Fruit fly (Drosophila melanogaster) whole organism, embryonic: ENCODE measurements around the gene Calr.

Experiments
- Aef1 ChIP-seq: fragments of 200-800 bp; sonication (Bioruptor generic); IDR thresholded peaks from 3 replicates; pipeline ENCODE4 v1.3.6; 2022; ENCODE audit warnings: missing biosample characterization, missing genetic modification characterization
- Atf-2 ChIP-seq: fragments of 200-800 bp; sonication (Bioruptor generic); optimal IDR thresholded peaks from 2 replicates; lab custom pipeline; 2016; ENCODE audit warnings: missing biosample characterization, missing genetic modification characterization
- B-H1 ChIP-seq: fragments of 200-800 bp; sonication (Bioruptor generic); IDR thresholded peaks from 3 replicates; pipeline ENCODE4 v1.3.6; 2022; ENCODE audit warnings: missing biosample characterization, missing genetic modification characterization
- C15 ChIP-seq: fragments of 200-800 bp; sonication (Bioruptor generic); IDR thresholded peaks from 3 replicates; pipeline ENCODE4 v1.3.6; 2022; ENCODE audit warnings: missing biosample characterization, missing genetic modification characterization
- CG1024 ChIP-seq: fragments of 200-800 bp; sonication (Bioruptor generic); IDR thresholded peaks from 2 replicates; pipeline ENCODE4 v1.3.6; 2022; ENCODE audit warnings: missing biosample characterization, missing genetic modification characterization
- CG10959 ChIP-seq: fragments of 200-800 bp; sonication (Bioruptor generic); IDR thresholded peaks from 2 replicates; pipeline ENCODE4 v1.3.6; 2022; ENCODE audit warnings: missing biosample characterization, missing genetic modification characterization
- CG15269 ChIP-seq: fragments of 200-800 bp; sonication (Bioruptor generic); optimal IDR thresholded peaks from 2 replicates; lab custom pipeline; 2018; ENCODE audit warnings: missing biosample characterization, mild to moderate bottlenecking, missing genetic modification characterization, moderate library complexity
- CG17385 ChIP-seq: fragments of 200-800 bp; sonication (Bioruptor generic); optimal IDR thresholded peaks from 3 replicates; lab custom pipeline; 2018; ENCODE audit warnings: missing biosample characterization, mild to moderate bottlenecking, missing genetic modification characterization
- CG17829 ChIP-seq: fragments of 200-800 bp; optimal IDR thresholded peaks from 2 replicates; lab custom pipeline; 2019; ENCODE audit warnings: missing biosample characterization, mild to moderate bottlenecking, missing genetic modification characterization, moderate library complexity
- CG2129 ChIP-seq: fragments of 200-800 bp; sonication (Bioruptor generic); IDR thresholded peaks from 2 replicates; pipeline ENCODE4 v1.3.6; 2022; ENCODE audit warnings: missing biosample characterization, missing genetic modification characterization; ENCODE audit not compliant: partially characterized antibody
- CG2199 ChIP-seq: fragments of 200-800 bp; sonication (Bioruptor generic); IDR thresholded peaks from 3 replicates; pipeline ENCODE4 v1.3.6; 2022; ENCODE audit warnings: missing biosample characterization, missing genetic modification characterization
- CG2202 ChIP-seq: fragments of 200-800 bp; sonication (Bioruptor generic); optimal IDR thresholded peaks from 2 replicates; lab custom pipeline; 2018; ENCODE audit warnings: missing biosample characterization, mild to moderate bottlenecking, missing genetic modification characterization
- CG2678 ChIP-seq: fragments of 200-800 bp; sonication (Bioruptor generic); optimal IDR thresholded peaks from 3 replicates; lab custom pipeline; 2019; ENCODE audit warnings: missing biosample characterization, mild to moderate bottlenecking, missing genetic modification characterization, moderate library complexity
- CG2712 ChIP-seq: fragments of 200-800 bp; optimal IDR thresholded peaks from 3 replicates; lab custom pipeline; 2019; ENCODE audit warnings: missing biosample characterization, mild to moderate bottlenecking, missing genetic modification characterization, moderate library complexity
- CG30020 ChIP-seq: fragments of 200-800 bp; optimal IDR thresholded peaks from 2 replicates; lab custom pipeline; 2019; ENCODE audit warnings: missing biosample characterization, mild to moderate bottlenecking, missing genetic modification characterization, moderate library complexity
- CG3065 ChIP-seq: fragments of 200-800 bp; sonication (Bioruptor generic); optimal IDR thresholded peaks from 2 replicates; lab custom pipeline; 2016; ENCODE audit warnings: missing biosample characterization, missing genetic modification characterization
- CG31441 ChIP-seq: fragments of 200-800 bp; sonication (Bioruptor generic); IDR thresholded peaks from 2 replicates; pipeline ENCODE4 v1.3.6; 2022; ENCODE audit warnings: missing biosample characterization, missing genetic modification characterization
- CG3847 ChIP-seq: fragments of 200-800 bp; sonication (Bioruptor generic); IDR thresholded peaks from 2 replicates; pipeline ENCODE4 v1.3.6; 2022; ENCODE audit warnings: missing biosample characterization, missing genetic modification characterization
- CG5180 ChIP-seq: fragments of 200-800 bp; sonication (Bioruptor generic); optimal IDR thresholded peaks from 3 replicates; lab custom pipeline; 2017; ENCODE audit warnings: missing biosample characterization, missing genetic modification characterization, mild to moderate bottlenecking, moderate library complexity, missing genetic modification reagents
- CG7556 ChIP-seq: fragments of 200-800 bp; sonication (Bioruptor generic); optimal IDR thresholded peaks from 2 replicates; lab custom pipeline; 2017; ENCODE audit warnings: missing biosample characterization, mild to moderate bottlenecking, missing genetic modification characterization
- CG7786 ChIP-seq: fragments of 200-800 bp; sonication (Bioruptor generic); optimal IDR thresholded peaks from 2 replicates; lab custom pipeline; 2016; ENCODE audit warnings: missing biosample characterization, missing genetic modification characterization
- CG7963 ChIP-seq: fragments of 200-800 bp; sonication (Bioruptor generic); IDR thresholded peaks from 3 replicates; pipeline ENCODE4 v1.3.6; 2022; ENCODE audit warnings: missing biosample characterization, missing genetic modification characterization; ENCODE audit not compliant: partially characterized antibody
- CG8089 ChIP-seq: fragments of 200-800 bp; sonication (Bioruptor generic); optimal IDR thresholded peaks from 3 replicates; lab custom pipeline; 2016; ENCODE audit warnings: missing biosample characterization, missing genetic modification characterization
- CG9609 ChIP-seq: fragments of 200-800 bp; sonication (Bioruptor generic); optimal IDR thresholded peaks from 3 replicates; lab custom pipeline; 2016; ENCODE audit warnings: missing biosample characterization, missing genetic modification characterization
- Dip3 ChIP-seq: fragments of 200-800 bp; sonication (Bioruptor generic); optimal IDR thresholded peaks from 3 replicates; lab custom pipeline; 2016; ENCODE audit warnings: missing biosample characterization, missing genetic modification characterization
- Gsc ChIP-seq: fragments of 200-800 bp; sonication (Bioruptor generic); IDR thresholded peaks from 2 replicates; pipeline ENCODE4 v1.3.6; 2022; ENCODE audit warnings: missing biosample characterization, missing genetic modification characterization
- Hr78 ChIP-seq, 2 experiments: fragments of 200-800 bp in 1 of 2; fragments of >200 bp in 1 of 2; sonication (Bioruptor generic) in 1 of 2; optimal IDR thresholded peaks; 2 replicates each; lab custom pipeline; 2017 to 2019; ENCODE audit warnings: missing biosample characterization in 2 of 2, missing genetic modification characterization in 2 of 2, mild to moderate bottlenecking in 1 of 2, moderate library complexity in 1 of 2
- Meics ChIP-seq: fragments of 200-800 bp; sonication (Bioruptor generic); optimal IDR thresholded peaks from 2 replicates; lab custom pipeline; 2017; ENCODE audit warnings: missing biosample characterization, mild to moderate bottlenecking, missing genetic modification characterization
- aop ChIP-seq: fragments of 200-800 bp; sonication (Bioruptor generic); IDR thresholded peaks from 2 replicates; pipeline ENCODE4 v1.3.6; 2022; ENCODE audit warnings: missing biosample characterization, missing genetic modification characterization
- dmrt11E ChIP-seq: fragments of 200-800 bp; sonication (Bioruptor generic); optimal IDR thresholded peaks from 3 replicates; lab custom pipeline; 2018; ENCODE audit warnings: missing biosample characterization, mild to moderate bottlenecking, missing genetic modification characterization, moderate library complexity
- dysf ChIP-seq: fragments of 200-800 bp; sonication (Bioruptor generic); IDR thresholded peaks from 3 replicates; pipeline ENCODE4 v1.3.6; 2022; ENCODE audit warnings: missing biosample characterization, missing genetic modification characterization
- ewg ChIP-seq: fragments of 200-800 bp; sonication (Bioruptor generic); optimal IDR thresholded peaks from 3 replicates; lab custom pipeline; 2017; ENCODE audit warnings: mild to moderate bottlenecking, missing biosample characterization, missing genetic modification reagents, missing genetic modification characterization
- fd64A ChIP-seq: fragments of 200-800 bp; sonication (Bioruptor generic); optimal IDR thresholded peaks from 3 replicates; lab custom pipeline; 2018; ENCODE audit warnings: missing biosample characterization, mild to moderate bottlenecking, missing genetic modification characterization
- grn ChIP-seq: fragments of 200-800 bp; sonication (Bioruptor generic); optimal IDR thresholded peaks from 3 replicates; lab custom pipeline; 2017; ENCODE audit warnings: missing biosample characterization, missing genetic modification characterization
- ham ChIP-seq: fragments of 200-800 bp; sonication (Bioruptor generic); IDR thresholded peaks from 2 replicates; pipeline ENCODE4 v1.3.6; 2022; ENCODE audit warnings: missing biosample characterization, missing genetic modification characterization
- hb ChIP-seq: fragments of 200-800 bp; sonication (Bioruptor generic); IDR thresholded peaks from 3 replicates; pipeline ENCODE4 v1.3.6; 2022; ENCODE audit warnings: missing biosample characterization, missing genetic modification characterization; ENCODE audit not compliant: partially characterized antibody
- hbn ChIP-seq: fragments of 200-800 bp; sonication (Bioruptor generic); IDR thresholded peaks from 2 replicates; pipeline ENCODE4 v1.3.6; 2022; ENCODE audit warnings: missing biosample characterization, missing genetic modification characterization; ENCODE audit not compliant: partially characterized antibody
- mam ChIP-seq: fragments of 200-800 bp; sonication (Bioruptor generic); optimal IDR thresholded peaks from 3 replicates; lab custom pipeline; 2016; ENCODE audit warnings: missing biosample characterization, missing genetic modification characterization
- pros ChIP-seq: fragments of 200-800 bp; sonication (Bioruptor generic); optimal IDR thresholded peaks from 3 replicates; lab custom pipeline; 2019; ENCODE audit warnings: missing biosample characterization, mild to moderate bottlenecking, missing genetic modification characterization, moderate library complexity
- pum ChIP-seq: fragments of 200-800 bp; sonication (Bioruptor generic); optimal IDR thresholded peaks from 2 replicates; lab custom pipeline; 2016; ENCODE audit warnings: missing biosample characterization, missing genetic modification characterization
- pzg ChIP-seq: fragments of 200-800 bp; sonication (Bioruptor generic); optimal IDR thresholded peaks from 3 replicates; lab custom pipeline; 2018; ENCODE audit warnings: missing biosample characterization, mild to moderate bottlenecking, missing genetic modification characterization, moderate library complexity
- sc ChIP-seq, 3 experiments: fragments of >200 bp in 2 of 3; fragments of 200-800 bp in 1 of 3; sonication (Bioruptor generic) in 1 of 3; optimal IDR thresholded peaks; 2 replicates in 2 of 3; 3 replicates in 1 of 3; lab custom pipeline; 2017; ENCODE audit warnings: mild to moderate bottlenecking in 1 of 3, missing biosample characterization in 1 of 3, missing genetic modification characterization in 1 of 3, missing genetic modification reagents in 1 of 3
- schlank ChIP-seq: fragments of 200-800 bp; sonication (Bioruptor generic); optimal IDR thresholded peaks from 2 replicates; lab custom pipeline; 2018; ENCODE audit warnings: missing biosample characterization, mild to moderate bottlenecking, missing genetic modification characterization
- sens-2 ChIP-seq: fragments of 200-800 bp; sonication (Bioruptor generic); IDR thresholded peaks from 2 replicates; pipeline ENCODE4 v1.3.6; 2022; ENCODE audit warnings: missing biosample characterization, missing genetic modification characterization
- sima ChIP-seq: fragments of 200-800 bp; sonication (Bioruptor generic); optimal IDR thresholded peaks from 2 replicates; lab custom pipeline; 2016; ENCODE audit warnings: missing biosample characterization, missing genetic modification characterization
- slou ChIP-seq: fragments of 200-800 bp; sonication (Bioruptor generic); optimal IDR thresholded peaks from 3 replicates; lab custom pipeline; 2016; ENCODE audit warnings: missing biosample characterization, missing genetic modification characterization
- stc ChIP-seq: fragments of 200-800 bp; sonication (Bioruptor generic); IDR thresholded peaks from 2 replicates; pipeline ENCODE4 v1.3.6; 2022; ENCODE audit warnings: missing biosample characterization, missing genetic modification characterization
- tll ChIP-seq, 2 experiments: fragments of 200-800 bp in 1 of 2; fragments of >200 bp in 1 of 2; sonication (Bioruptor generic) in 1 of 2; optimal IDR thresholded peaks; 2 replicates each; lab custom pipeline; 2017 to 2019; ENCODE audit warnings: missing biosample characterization in 2 of 2, missing genetic modification characterization in 2 of 2, mild to moderate bottlenecking in 1 of 2, moderate library complexity in 1 of 2
- vnd ChIP-seq: fragments of 200-800 bp; sonication (Bioruptor generic); IDR thresholded peaks from 3 replicates; pipeline ENCODE4 v1.3.6; 2022; ENCODE audit warnings: missing biosample characterization, missing genetic modification characterization; ENCODE audit not compliant: partially characterized antibody
- z ChIP-seq: fragments of 200-800 bp; sonication (Bioruptor generic); IDR thresholded peaks from 3 replicates; pipeline ENCODE4 v1.3.6; 2022; ENCODE audit warnings: missing biosample characterization, missing genetic modification characterization

Calr gene

DNA sequence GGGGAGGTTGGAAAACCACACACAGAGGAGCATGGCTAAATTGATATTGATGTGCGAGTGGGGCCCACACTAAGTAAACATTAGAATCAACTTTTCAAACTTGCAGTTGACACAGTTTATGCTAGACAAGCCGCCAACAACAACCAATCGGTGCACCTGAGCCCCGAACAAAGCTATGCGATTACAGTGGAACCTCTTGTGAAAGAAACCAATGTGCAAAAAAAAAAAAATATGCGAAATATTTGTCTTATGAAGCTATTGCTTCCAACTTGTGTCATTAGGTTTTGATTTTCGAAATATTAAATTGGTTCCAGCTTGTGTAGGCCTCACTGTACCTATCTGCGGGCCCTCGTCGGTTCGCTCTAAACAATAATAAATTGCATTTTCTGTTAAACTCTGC, 12.3 kb downstream of the Calr start (continued):
- TF ChIP-seq sima (no peak), CG7786 (GFP tag; lab: Kevin White, UChicago) (peak; percentile 59), CG31441 (GFP tag; lab: Robert Waterston, UW) (peak; percentile 77), CG3065 (GFP tag; lab: Kevin White, UChicago) (no peak), Hr78 (GFP tag; optimal IDR thresholded peaks at IDR 0.05; lab: Kevin White, UChicago) (peak in 1 of 2 experiments; percentile 43), fd64A (GFP tag; lab: Kevin White, UChicago) (peak; percentile 60), CG2199 (0 out of 3 replicates have a peak, but pooled peaks have one; percentile 42), Aef1 (GFP tag; lab: Robert Waterston, UW) (peak; percentile 65; the same call in 2 of the 3 replicates), Gsc (GFP tag; lab: Robert Waterston, UW) (peak; percentile 64), z (no peak), CG7556 (peak; percentile 44), CG1024 (GFP tag; lab: Robert Waterston, UW) (peak; percentile 56; the same call in 1 of the 2 replicates), pum (GFP tag; lab: Kevin White, UChicago) (peak; percentile 65), CG2712 (peak; percentile 62), ewg (peak; percentile 64), Meics (peak; percentile 54), sens-2 (GFP tag; lab: Robert Waterston, UW) (peak; percentile 84), vnd (no peak), pros (no peak), tll (GFP tag; optimal IDR thresholded peaks at IDR 0.05; lab: Kevin White, UChicago) (no peak), mam (GFP tag; lab: Kevin White, UChicago) (peak; percentile 63), CG2678 (tag; lab: Kevin White, UChicago) (peak; percentile 76), B-H1 (GFP tag; lab: Robert Waterston, UW) (peak; percentile 61), CG17829 (tag; lab: Kevin White, UChicago) (peak; percentile 65), C15 (GFP tag; lab: Robert Waterston, UW) (peak; percentile 10; the same call in 1 of the 3 replicates), slou (GFP tag; lab: Kevin White, UChicago) (peak; percentile 10), hb (GFP tag; lab: Robert Waterston, UW) (no peak), grn (GFP tag; lab: Kevin White, UChicago) (no peak), CG10959 (peak; percentile 76), dysf (GFP tag; lab: Robert Waterston, UW) (peak; percentile 79), sc (optimal IDR thresholded peaks at IDR 0.05; lab: Kevin White, UChicago) (no peak), sc (GFP tag; optimal IDR thresholded peaks at IDR 0.05; lab: Kevin White, UChicago) (peak; percentile 32), CG8089 (GFP tag; lab: Kevin White, UChicago) (peak; percentile 62), ham (GFP tag; lab: Robert Waterston, UW) (no peak), dmrt11E (tag; lab: Kevin White, UChicago) (peak; percentile 66), Dip3 (peak; percentile 60), CG3847 (peak; percentile 55), pzg (no peak), aop (GFP tag; lab: Robert Waterston, UW) (peak; percentile 69; the same call in 1 of the 2 replicates), schlank (tag; lab: Kevin White, UChicago) (peak; percentile 2), CG9609 (peak; percentile 70), CG2202 (tag; lab: Kevin White, UChicago) (peak; percentile 45), CG15269 (tag; lab: Kevin White, UChicago) (peak; percentile 71), stc (peak; percentile 77), hbn (GFP tag; lab: Robert Waterston, UW) (no peak), Atf-2 (GFP tag; lab: Kevin White, UChicago) (peak; percentile 58), CG7963 (GFP tag; lab: Robert Waterston, UW) (no peak), CG30020 (tag; lab: Kevin White, UChicago) (no peak), CG2129 (GFP tag; lab: Robert Waterston, UW) (no peak), CG5180 (GFP tag; lab: Kevin White, UChicago) (peak; percentile 43), CG17385 (GFP tag; lab: Kevin White, UChicago) (peak; percentile 70)
